Worm (Caenorhabditis elegans) whole organism, L4 larva: ENCODE results near the gene K03A11.5.

Experiments
- F26F4.8 ChIP-seq: fragments of 200-800 bp; sonication (Bioruptor generic); conservative IDR thresholded peaks from 2 replicates; pipeline ENCODE4 v1.3.6; 2022; ENCODE audit warnings: missing genetic modification characterization, missing compliant biosample characterization
- ZK337.2 ChIP-seq: fragments of 200-800 bp; sonication (Bioruptor generic); IDR thresholded peaks from 2 replicates; pipeline ENCODE4 v1.3.6; 2022; ENCODE audit warnings: missing genetic modification reagents, missing genetic modification characterization, missing compliant biosample characterization
- ceh-44 ChIP-seq: fragments of 200-800 bp; sonication (Bioruptor generic); IDR thresholded peaks from 2 replicates; pipeline ENCODE4 v1.3.6; 2022; ENCODE audit warnings: missing genetic modification reagents, missing genetic modification characterization, missing compliant biosample characterization
- lin-15B ChIP-seq: fragments of 150-350 bp; sonication (generic microtip); optimal IDR thresholded peaks from 3 replicates; lab custom pipeline; 2014; ENCODE audit warnings: missing biosample characterization, missing genetic modification characterization
- mep-1 ChIP-seq: fragments of 150-350 bp; sonication (generic microtip); optimal IDR thresholded peaks from 3 replicates; lab custom pipeline; 2014; ENCODE audit warnings: missing biosample characterization, missing genetic modification characterization
- pha-4 ChIP-seq, 2 experiments: fragments of 150-350 bp in 1 of 2; fragments of 200-800 bp in 1 of 2; sonication (Bioruptor generic) in 1 of 2; IDR thresholded peaks in 1 of 2; optimal IDR thresholded peaks in 1 of 2; 2 replicates each; pipeline versions ENCODE4 v1.3.6 to Lab custom; 2014 to 2022; ENCODE audit warnings: missing genetic modification characterization in 2 of 2, missing genetic modification reagents in 2 of 2, missing biosample characterization in 1 of 2, missing compliant biosample characterization in 1 of 2
- unc-62 ChIP-seq, 3 experiments: fragments of 150-350 bp in 1 of 3; sonication (generic microtip); optimal IDR thresholded peaks in 2 of 3; peaks in 1 of 3; 1 replicate in 1 of 3; 2 replicates in 2 of 3; lab custom pipeline; 2014 to 2017; ENCODE audit warnings: missing biosample characterization in 3 of 3, missing genetic modification characterization in 3 of 3, missing genetic modification reagents in 3 of 3, missing genotype in 1 of 3

DNA sequence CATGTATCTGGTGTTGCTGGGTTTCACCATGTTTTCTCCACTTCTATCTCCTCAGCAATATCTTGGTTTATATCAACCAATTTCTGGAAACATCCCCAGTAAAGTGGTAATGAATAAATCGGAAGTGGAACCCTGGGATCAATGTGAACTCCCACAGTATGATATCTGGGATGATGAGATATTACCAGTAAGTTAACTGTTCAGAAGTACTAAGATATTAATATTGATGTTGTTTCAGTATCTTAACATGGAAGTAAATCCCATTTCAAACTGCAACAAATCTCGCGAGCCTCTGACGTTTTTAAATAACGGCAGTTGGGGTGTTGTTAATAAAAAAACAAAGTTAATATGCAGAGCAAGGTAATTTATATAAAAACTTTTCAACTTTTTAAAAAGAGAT, 27.9 kb downstream of the K03A11.5 start:
- TF ChIP-seq F26F4.8: no peak
- no peak for TF ChIP-seq lin-15B (tag; lab: Kevin White, UChicago)
- no peak for TF ChIP-seq pha-4 (GFP tag; IDR thresholded peaks at IDR 0.05; lab: Robert Waterston, UW)
- no peak for TF ChIP-seq pha-4 (tag; optimal IDR thresholded peaks at IDR 0.05; lab: Kevin White, UChicago)
- peak in 1 of 2 experiments; percentile 94 for TF ChIP-seq unc-62 (GFP tag; optimal IDR thresholded peaks at IDR 0.05 in 1 of 2; lab: Kevin White, UChicago)
- TF ChIP-seq unc-62 (tag; optimal IDR thresholded peaks at IDR 0.05; lab: Kevin White, UChicago): no peak
- TF ChIP-seq ZK337.2 (GFP tag; lab: Robert Waterston, UW): no peak
- no peak for TF ChIP-seq mep-1 (tag; lab: Kevin White, UChicago)
- TF ChIP-seq ceh-44 (GFP tag; lab: Robert Waterston, UW): no peak
